Worm (Caenorhabditis elegans) whole organism, L3 larva: Measurements from ENCODE around the gene npp-18.

Experiments
- ama-1 ChIP-seq: fragments of 150-350 bp; optimal IDR thresholded peaks from 2 replicates; lab custom pipeline; 2018
- ceh-16 ChIP-seq: sonication (generic microtip); optimal IDR thresholded peaks from 2 replicates; lab custom pipeline; 2017; ENCODE audit warnings: missing biosample characterization, missing genetic modification characterization
- ceh-28 ChIP-seq: fragments of 150-350 bp; optimal IDR thresholded peaks from 2 replicates; lab custom pipeline; 2014; ENCODE audit warnings: missing biosample characterization, missing genetic modification reagents, missing genetic modification characterization
- ceh-9 ChIP-seq: sonication (generic microtip); optimal IDR thresholded peaks from 2 replicates; lab custom pipeline; 2018; ENCODE audit warnings: missing biosample characterization, missing genetic modification characterization
- daf-12 ChIP-seq: fragments of 150-350 bp; optimal IDR thresholded peaks from 2 replicates; lab custom pipeline; 2014; ENCODE audit warnings: missing biosample characterization, missing genetic modification reagents, missing genetic modification characterization
- egl-27 ChIP-seq: sonication (generic microtip); optimal IDR thresholded peaks from 4 replicates; lab custom pipeline; 2017; ENCODE audit warnings: missing biosample characterization, missing genetic modification reagents, missing genetic modification characterization
- egl-5 ChIP-seq: fragments of 150-350 bp; optimal IDR thresholded peaks from 2 replicates; lab custom pipeline; 2017; ENCODE audit warnings: missing biosample characterization, missing genetic modification reagents, missing genetic modification characterization, inconsistent platforms
- elt-1 ChIP-seq: fragments of 150-350 bp; optimal IDR thresholded peaks from 2 replicates; lab custom pipeline; 2014; ENCODE audit warnings: missing biosample characterization, missing genetic modification characterization
- elt-2 ChIP-seq: sonication (generic microtip); optimal IDR thresholded peaks from 2 replicates; lab custom pipeline; 2016; ENCODE audit warnings: missing genetic modification reagents, mild to moderate bottlenecking, missing genetic modification characterization, missing compliant biosample characterization
- elt-3 ChIP-seq, 3 experiments: fragments of 150-350 bp in 1 of 3; sonication (generic microtip) in 2 of 3; optimal IDR thresholded peaks; 2 replicates in 2 of 3; 4 replicates in 1 of 3; lab custom pipeline; 2014 to 2017; ENCODE audit warnings: missing biosample characterization in 3 of 3, missing genetic modification characterization in 3 of 3
- eor-1 ChIP-seq, 2 experiments: fragments of 150-350 bp; optimal IDR thresholded peaks; 2 replicates each; lab custom pipeline; 2014 to 2018; ENCODE audit warnings: missing biosample characterization in 2 of 2, missing genetic modification characterization in 2 of 2
- fkh-10 ChIP-seq: sonication (generic microtip); optimal IDR thresholded peaks from 2 replicates; lab custom pipeline; 2017; ENCODE audit warnings: missing biosample characterization, missing genetic modification reagents, missing genetic modification characterization
- fkh-2 ChIP-seq: fragments of 150-350 bp; optimal IDR thresholded peaks from 2 replicates; lab custom pipeline; 2014; ENCODE audit warnings: missing biosample characterization, missing genetic modification reagents, missing genetic modification characterization
- hmg-11 ChIP-seq: sonication (generic microtip); optimal IDR thresholded peaks from 2 replicates; lab custom pipeline; 2016; ENCODE audit warnings: missing genetic modification characterization, missing compliant biosample characterization
- jun-1 ChIP-seq: fragments of 150-350 bp; optimal IDR thresholded peaks from 2 replicates; lab custom pipeline; 2014; ENCODE audit warnings: missing biosample characterization, missing genetic modification reagents, missing genetic modification characterization
- lin-15B ChIP-seq: fragments of 150-350 bp; optimal IDR thresholded peaks from 2 replicates; lab custom pipeline; 2014; ENCODE audit warnings: missing biosample characterization, missing genetic modification characterization
- lsy-12 ChIP-seq: sonication (generic microtip); optimal IDR thresholded peaks from 2 replicates; lab custom pipeline; 2016; ENCODE audit warnings: mild to moderate bottlenecking, missing genetic modification characterization, missing compliant biosample characterization
- mdl-1 ChIP-seq: fragments of 150-350 bp; optimal IDR thresholded peaks from 2 replicates; lab custom pipeline; 2014; ENCODE audit warnings: missing biosample characterization, missing genetic modification characterization
- mml-1 ChIP-seq: fragments of 150-350 bp; sonication (generic microtip); optimal IDR thresholded peaks from 3 replicates; lab custom pipeline; 2014; ENCODE audit warnings: missing biosample characterization, missing genetic modification characterization
- nfya-1 ChIP-seq: sonication (generic microtip); optimal IDR thresholded peaks from 2 replicates; lab custom pipeline; 2017; ENCODE audit warnings: missing genetic modification characterization, mild to moderate bottlenecking, missing compliant biosample characterization, antibody characterized with exemption, moderate library complexity; ENCODE audit not compliant: insufficient read depth
- nhr-11 ChIP-seq: fragments of 150-350 bp; optimal IDR thresholded peaks from 2 replicates; lab custom pipeline; 2014; ENCODE audit warnings: missing biosample characterization, missing genetic modification characterization
- nhr-23 ChIP-seq: fragments of 150-350 bp; optimal IDR thresholded peaks from 2 replicates; lab custom pipeline; 2014; ENCODE audit warnings: missing biosample characterization, missing genetic modification reagents, missing genetic modification characterization
- nhr-237 ChIP-seq: fragments of 150-350 bp; optimal IDR thresholded peaks from 2 replicates; lab custom pipeline; 2014; ENCODE audit warnings: missing biosample characterization, missing genetic modification characterization
- nhr-25 ChIP-seq: sonication (generic microtip); optimal IDR thresholded peaks from 2 replicates; lab custom pipeline; 2017; ENCODE audit warnings: missing biosample characterization, missing genetic modification characterization
- nhr-28 ChIP-seq: fragments of 150-350 bp; optimal IDR thresholded peaks from 2 replicates; lab custom pipeline; 2014; ENCODE audit warnings: missing biosample characterization, missing genetic modification characterization
- nhr-43 ChIP-seq: sonication (generic microtip); optimal IDR thresholded peaks from 2 replicates; lab custom pipeline; 2016; ENCODE audit warnings: mild to moderate bottlenecking, missing genetic modification characterization, missing compliant biosample characterization; ENCODE audit not compliant: poor library complexity, severe bottlenecking
- nhr-76 ChIP-seq: fragments of 150-350 bp; sonication (generic microtip); optimal IDR thresholded peaks from 5 replicates; lab custom pipeline; 2014; ENCODE audit warnings: missing biosample characterization, missing genetic modification characterization
- nhr-77 ChIP-seq: fragments of 150-350 bp; optimal IDR thresholded peaks from 2 replicates; lab custom pipeline; 2014; ENCODE audit warnings: missing biosample characterization, missing genetic modification characterization
- pha-4 ChIP-seq: fragments of 150-350 bp; optimal IDR thresholded peaks from 2 replicates; lab custom pipeline; 2014; ENCODE audit warnings: missing biosample characterization, missing genetic modification reagents, missing genetic modification characterization
- pqm-1 ChIP-seq: fragments of 150-350 bp; optimal IDR thresholded peaks from 2 replicates; lab custom pipeline; 2017; ENCODE audit warnings: missing biosample characterization, missing genetic modification characterization, inconsistent platforms
- sea-2 ChIP-seq: fragments of 150-350 bp; sonication (generic microtip); optimal IDR thresholded peaks from 4 replicates; lab custom pipeline; 2014; ENCODE audit warnings: missing biosample characterization, missing genetic modification reagents, missing genetic modification characterization
- snpc-4 ChIP-seq: fragments of 150-350 bp; optimal IDR thresholded peaks from 2 replicates; lab custom pipeline; 2014; ENCODE audit warnings: missing biosample characterization, missing genetic modification characterization
- unc-39 ChIP-seq: sonication (generic microtip); optimal IDR thresholded peaks from 4 replicates; lab custom pipeline; 2017; ENCODE audit warnings: missing biosample characterization, missing genetic modification characterization
- zag-1 ChIP-seq: fragments of 150-350 bp; optimal IDR thresholded peaks from 2 replicates; lab custom pipeline; 2014; ENCODE audit warnings: missing biosample characterization, missing genetic modification characterization
- ztf-11 ChIP-seq: fragments of 150-350 bp; optimal IDR thresholded peaks from 2 replicates; lab custom pipeline; 2014; ENCODE audit warnings: missing biosample characterization, missing genetic modification characterization
- ztf-4 ChIP-seq: fragments of 150-350 bp; optimal IDR thresholded peaks from 2 replicates; lab custom pipeline; 2014; ENCODE audit warnings: missing biosample characterization, missing genetic modification characterization

The npp-18 gene

ce11 chrIII:13256438-13256928 lies 40.2 kb upstream of the npp-18 start, which contains the start of gene F56A8.3 (continued):
- no peak for TF ChIP-seq ztf-4

DNA sequence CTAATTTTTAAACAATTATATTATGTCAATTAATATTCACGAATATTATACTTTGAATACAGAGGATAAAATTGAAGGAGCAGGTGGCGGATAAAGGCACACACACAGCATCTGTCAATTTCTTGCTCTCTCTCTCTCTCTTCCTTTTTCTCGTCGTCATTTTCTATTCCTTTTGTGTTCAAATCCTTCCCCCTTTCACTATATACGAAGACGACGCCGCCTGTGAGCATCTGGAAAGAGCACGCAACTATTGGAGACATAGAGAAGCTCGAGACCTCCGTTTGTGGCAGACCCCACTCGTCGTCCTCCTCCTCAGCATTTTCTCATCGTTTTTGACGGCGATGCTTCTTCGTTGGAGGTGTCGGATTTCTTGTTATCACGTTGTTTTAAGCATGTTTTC lies 38.5 kb upstream of the npp-18 start:
- TF ChIP-seq hmg-11, result peak; percentile 2
- no peak for TF ChIP-seq fkh-10
- peak; percentile 25 for TF ChIP-seq lin-15B
- TF ChIP-seq elt-2 (tag; lab: Kevin White, UChicago), result no peak
- peak; percentile 55 for TF ChIP-seq nfya-1 (tag; lab: Kevin White, UChicago)
- TF ChIP-seq sea-2, result peak; percentile 26

ce11 chrIII:13258752-13259151 lies 37.9 kb upstream of the npp-18 start:
- TF ChIP-seq unc-39 (tag; lab: Kevin White, UChicago) (no peak), nhr-237 (tag; lab: Kevin White, UChicago) (no peak), ceh-9 (no peak), snpc-4 (tag; lab: Kevin White, UChicago) (no peak), pqm-1 (no peak), lsy-12 (tag; lab: Kevin White, UChicago) (peak; percentile 16), daf-12 (tag; lab: Kevin White, UChicago) (no peak), ceh-28 (tag; lab: Kevin White, UChicago) (peak; percentile 41), egl-5 (tag; lab: Kevin White, UChicago) (no peak), nhr-25 (peak; percentile 21), nhr-28 (tag; lab: Kevin White, UChicago) (no peak), nfya-1 (tag; lab: Kevin White, UChicago) (peak; percentile 48), lin-15B (peak; percentile 15), elt-1 (tag; lab: Kevin White, UChicago) (no peak), mdl-1 (tag; lab: Kevin White, UChicago) (no peak), fkh-2 (no peak), ceh-16 (tag; lab: Kevin White, UChicago) (no peak), nhr-76 (tag; lab: Kevin White, UChicago) (no peak), nhr-23 (tag; lab: Kevin White, UChicago) (peak; percentile 16), zag-1 (tag; lab: Kevin White, UChicago) (no peak), pha-4 (tag; lab: Kevin White, UChicago) (peak; percentile 50)

DNA sequence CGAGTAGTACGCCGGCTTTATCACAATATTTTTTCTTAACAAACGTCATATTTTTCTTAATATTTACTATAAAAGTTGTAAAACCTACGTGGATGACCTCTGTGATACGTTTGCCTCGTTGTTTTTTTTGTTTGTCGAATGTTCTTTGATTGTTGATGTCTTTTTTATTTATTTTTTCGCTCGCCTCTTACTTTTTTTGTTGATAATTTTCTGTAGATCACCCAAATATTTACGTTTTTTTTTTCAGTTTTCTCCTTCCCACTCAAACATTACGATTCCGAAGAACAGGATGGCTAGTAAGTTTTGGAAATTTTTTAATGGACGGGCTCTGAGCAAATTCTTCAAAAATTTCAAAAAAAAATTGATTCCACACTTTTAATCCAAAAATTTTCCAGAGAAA lies 36.3 kb upstream of the npp-18 start:
- TF ChIP-seq pha-4 (tag; lab: Kevin White, UChicago) (peak; percentile 91), zag-1 (tag; lab: Kevin White, UChicago) (no peak)

ce11 chrIII:13262987-13263386 lies 33.7 kb upstream of the npp-18 start, which contains the start of gene F56A8.4:
Gene F56A8.4 (plus strand): TSS chrIII:13263287.
- TF ChIP-seq elt-1 (tag; lab: Kevin White, UChicago) (no peak), ztf-11 (tag; lab: Kevin White, UChicago) (no peak), ztf-4 (no peak), unc-39 (tag; lab: Kevin White, UChicago) (no peak), nhr-237 (tag; lab: Kevin White, UChicago) (no peak), nhr-25 (no peak), elt-3 (tag; optimal IDR thresholded peaks at IDR 0.05; lab: Kevin White, UChicago) (no peak), nhr-23 (tag; lab: Kevin White, UChicago) (no peak), lsy-12 (tag; lab: Kevin White, UChicago) (no peak), snpc-4 (tag; lab: Kevin White, UChicago) (no peak), ama-1 (lab: Kevin White, UChicago) (no peak), mdl-1 (tag; lab: Kevin White, UChicago) (no peak)

DNA sequence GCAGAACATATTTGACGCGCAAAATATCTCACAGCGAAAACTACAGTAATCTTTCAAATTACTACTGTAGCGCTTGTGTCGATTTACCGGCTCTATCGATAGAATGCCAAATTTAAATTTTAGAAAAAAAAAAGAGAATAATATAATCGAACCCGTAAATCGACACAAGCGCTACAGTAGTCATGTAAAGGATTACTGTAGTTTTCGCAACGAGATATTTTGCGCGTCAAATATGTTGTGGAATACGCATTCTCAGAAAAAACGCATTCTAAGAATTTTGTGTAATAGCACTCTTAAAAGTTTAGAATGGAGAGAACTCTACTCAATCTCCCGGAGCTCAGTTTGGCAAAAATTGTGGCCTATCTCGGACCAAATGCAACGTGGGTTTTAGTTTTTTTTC lies 31.1 kb upstream of the npp-18 start, which contains the start of gene F56A8.5:
Gene F56A8.5 (plus strand): TSS at position 301 of the 400 bp plus-strand sequence.
- TF ChIP-seq nhr-76 (tag; lab: Kevin White, UChicago) (no peak), unc-39 (tag; lab: Kevin White, UChicago) (no peak), elt-3 (tag; optimal IDR thresholded peaks at IDR 0.05; lab: Kevin White, UChicago) (no peak), mml-1 (tag; lab: Kevin White, UChicago) (no peak), eor-1 (tag; optimal IDR thresholded peaks at IDR 0.05; lab: Kevin White, UChicago) (no peak), nhr-77 (tag; lab: Kevin White, UChicago) (no peak), ztf-11 (tag; lab: Kevin White, UChicago) (no peak), nhr-43 (no peak), ceh-28 (tag; lab: Kevin White, UChicago) (no peak), jun-1 (tag; lab: Kevin White, UChicago) (no peak), nhr-11 (no peak), nfya-1 (tag; lab: Kevin White, UChicago) (no peak), nhr-25 (no peak), lsy-12 (tag; lab: Kevin White, UChicago) (no peak), egl-27 (tag; lab: Kevin White, UChicago) (no peak)
